Worm (Caenorhabditis elegans): ENCODE data around the gene C01G10.7.

The C01G10.7 gene

DNA sequence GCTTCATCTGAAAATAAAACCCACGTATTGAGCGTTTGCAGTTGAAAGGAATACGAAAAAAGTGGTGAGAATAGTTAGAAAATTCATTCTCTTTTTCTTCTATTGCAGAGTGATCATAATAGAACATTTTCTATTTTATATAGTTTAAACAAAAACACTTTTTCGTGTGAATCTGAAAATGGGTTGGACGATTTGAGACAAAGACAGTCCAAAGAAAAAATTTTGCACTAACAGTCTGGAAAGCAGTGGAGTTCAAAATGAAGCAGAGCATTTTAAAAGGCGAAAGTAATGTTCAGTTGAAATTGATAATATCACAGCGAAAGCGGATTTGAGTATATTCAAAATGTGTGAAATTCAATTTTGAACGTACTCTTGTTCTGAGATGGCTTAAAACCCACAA, 3.1 kb downstream of the C01G10.7 start, which contains the start of gene C01G10.18:
TSS of gene C01G10.18 (minus strand) at position 101 of the 400 bp plus-strand sequence.
- TF ChIP-seq sptf-2 (GFP tag; optimal IDR thresholded peaks at IDR 0.05), result no peak
- TF ChIP-seq egl-44 (GFP tag; IDR thresholded peaks at IDR 0.05), result no peak
- TF ChIP-seq K11D2.4 (GFP tag; IDR thresholded peaks at IDR 0.05), result no peak
- no peak for TF ChIP-seq nhr-179 (tag; optimal IDR thresholded peaks at IDR 0.05)
- no peak for TF ChIP-seq F39B2.1 (GFP tag; IDR thresholded peaks at IDR 0.05)
- TF ChIP-seq ztf-28 (GFP tag; IDR thresholded peaks at IDR 0.05), result no peak
- TF ChIP-seq nfya-2 (GFP tag; IDR thresholded peaks at IDR 0.05), result no peak
- TF ChIP-seq B0019.2 (GFP tag; conservative IDR thresholded peaks at IDR 0.05), result no peak
- no peak for TF ChIP-seq snpc-4 (GFP tag; optimal IDR thresholded peaks at IDR 0.05)
- no peak for TF ChIP-seq snpc-4 (tag; optimal IDR thresholded peaks at IDR 0.05)
- no peak for TF ChIP-seq zim-3 (tag; optimal IDR thresholded peaks at IDR 0.05)
- TF ChIP-seq B0035.1 (tag; optimal IDR thresholded peaks at IDR 0.05), result no peak
- no peak for TF ChIP-seq mcd-1 (GFP tag; IDR thresholded peaks at IDR 0.05)
- no peak for TF ChIP-seq tlf-1 (GFP tag; optimal IDR thresholded peaks at IDR 0.05)
- TF ChIP-seq ceh-100 (GFP tag; IDR thresholded peaks at IDR 0.05), result no peak
- no peak for TF ChIP-seq lin-35 (GFP tag; optimal IDR thresholded peaks at IDR 0.05)
- no peak for TF ChIP-seq nhr-80 (tag; optimal IDR thresholded peaks at IDR 0.05)
- TF ChIP-seq madf-8 (GFP tag; conservative IDR thresholded peaks at IDR 0.05), result no peak

DNA sequence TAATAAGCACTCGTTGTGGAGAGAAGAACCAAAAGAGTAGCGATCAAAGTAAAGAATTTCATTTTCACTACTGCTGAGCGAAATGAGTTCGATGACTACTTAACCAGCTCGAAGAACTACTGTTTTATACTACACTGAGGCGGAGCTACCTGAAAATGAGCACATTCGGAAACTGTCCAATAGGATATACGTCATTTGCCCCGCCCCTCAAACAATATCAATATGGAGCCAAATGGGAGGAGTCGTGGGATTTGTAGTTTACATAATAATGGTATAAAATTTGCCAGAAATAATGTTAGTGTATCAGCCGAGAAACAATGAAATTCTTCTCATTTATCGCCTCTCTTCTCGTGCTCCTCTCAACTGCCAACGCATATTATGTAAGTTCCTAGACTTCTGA, 3.9 kb downstream of the C01G10.7 start, which contains the start of the genes C01G10.5 and C01G10.4:
TSS of gene C01G10.5 (minus strand) at position 101 of the 400 bp plus-strand sequence.
TSS of gene C01G10.4 (plus strand) at position 303 of the 400 bp plus-strand sequence.
- TF ChIP-seq lsy-27 (tag; optimal IDR thresholded peaks at IDR 0.05; ENCODE audit: borderline replicate concordance, insufficient read depth) (no peak), C06A6.2 (GFP tag; conservative IDR thresholded peaks at IDR 0.05) (no peak), ztf-18 (tag; optimal IDR thresholded peaks at IDR 0.05) (no peak), zim-3 (tag; optimal IDR thresholded peaks at IDR 0.05) (no peak), D2030.7 (GFP tag; IDR thresholded peaks at IDR 0.05) (no peak), pbrm-1 (GFP tag; IDR thresholded peaks at IDR 0.05) (no peak), hlh-12 (tag; optimal IDR thresholded peaks at IDR 0.05) (no peak), unc-130 (GFP tag; optimal IDR thresholded peaks at IDR 0.05) (no peak), mes-4 (tag; optimal IDR thresholded peaks at IDR 0.05) (no peak), lir-1 (GFP tag; conservative IDR thresholded peaks at IDR 0.05) (no peak)

DNA sequence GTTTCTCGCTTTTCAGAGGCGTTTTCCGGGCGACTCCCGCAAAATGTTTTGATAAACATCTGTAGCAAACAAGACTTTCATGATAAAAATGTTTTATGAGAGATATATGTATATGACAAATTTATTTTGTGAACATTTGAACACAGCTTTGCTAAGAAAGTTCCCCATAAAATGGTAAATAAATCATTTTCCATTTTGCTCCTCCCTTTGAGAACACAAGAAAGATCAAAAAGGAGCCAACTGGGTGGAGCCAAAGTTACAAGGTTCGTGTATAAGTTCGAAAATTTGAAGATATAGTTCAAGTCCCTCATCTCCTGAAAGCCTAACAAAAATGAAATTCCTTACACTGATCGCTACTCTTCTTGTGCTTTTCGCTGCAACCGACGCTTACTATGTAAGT, 4.9 kb downstream of the C01G10.7 start, which contains the start of gene C01G10.17:
TSS of gene C01G10.17 (plus strand) at position 301 of the 400 bp plus-strand sequence.
- no peak for TF ChIP-seq Y67H2A.10 (GFP tag; conservative IDR thresholded peaks at IDR 0.05)
- no peak for TF ChIP-seq hmg-20 (GFP tag; IDR thresholded peaks at IDR 0.05)
- no peak for TF ChIP-seq ztf-6 (GFP tag; IDR thresholded peaks at IDR 0.05)
- TF ChIP-seq hlh-12 (tag; optimal IDR thresholded peaks at IDR 0.05), result no peak
- no peak for TF ChIP-seq ztf-3 (GFP tag; optimal IDR thresholded peaks at IDR 0.05)

ce11 chrV:15092666-15093065, 7.1 kb downstream of the C01G10.7 start, which contains the start of gene txt-12:
Gene txt-12, plus strand, starts transcription at chrV:15092966.
- no peak for TF ChIP-seq K12H6.12 (tag; optimal IDR thresholded peaks at IDR 0.05)
- TF ChIP-seq F57C9.4 (tag; optimal IDR thresholded peaks at IDR 0.05), result no peak
- no peak for TF ChIP-seq F33H1.4 (GFP tag; IDR thresholded peaks at IDR 0.05)
- no peak for TF ChIP-seq sptf-2 (GFP tag; optimal IDR thresholded peaks at IDR 0.05)
- TF ChIP-seq nhr-120 (GFP tag; IDR thresholded peaks at IDR 0.05), result no peak
- TF ChIP-seq hlh-26 (GFP tag; conservative IDR thresholded peaks at IDR 0.05), result no peak
- no peak for TF ChIP-seq cebp-1 (GFP tag; IDR thresholded peaks at IDR 0.05)
- no peak for TF ChIP-seq cebp-1 (tag; optimal IDR thresholded peaks at IDR 0.05)
- TF ChIP-seq nfyb-1 (GFP tag; IDR thresholded peaks at IDR 0.05), result no peak
- TF ChIP-seq Y56A3A.18 (GFP tag; IDR thresholded peaks at IDR 0.05), result no peak
- TF ChIP-seq aptf-3 (GFP tag; IDR thresholded peaks at IDR 0.05), result no peak
- no peak for TF ChIP-seq dox-1 (GFP tag; IDR thresholded peaks at IDR 0.05)
- TF ChIP-seq Y53F4B.3 (GFP tag; IDR thresholded peaks at IDR 0.05), result no peak
- no peak for TF ChIP-seq attf-5 (GFP tag; optimal IDR thresholded peaks at IDR 0.05)
- no peak for TF ChIP-seq K11D2.4 (GFP tag; IDR thresholded peaks at IDR 0.05)

All from whole organism, young adult.